Fruit fly (Drosophila melanogaster): ENCODE results near the gene CecB.

DNA sequence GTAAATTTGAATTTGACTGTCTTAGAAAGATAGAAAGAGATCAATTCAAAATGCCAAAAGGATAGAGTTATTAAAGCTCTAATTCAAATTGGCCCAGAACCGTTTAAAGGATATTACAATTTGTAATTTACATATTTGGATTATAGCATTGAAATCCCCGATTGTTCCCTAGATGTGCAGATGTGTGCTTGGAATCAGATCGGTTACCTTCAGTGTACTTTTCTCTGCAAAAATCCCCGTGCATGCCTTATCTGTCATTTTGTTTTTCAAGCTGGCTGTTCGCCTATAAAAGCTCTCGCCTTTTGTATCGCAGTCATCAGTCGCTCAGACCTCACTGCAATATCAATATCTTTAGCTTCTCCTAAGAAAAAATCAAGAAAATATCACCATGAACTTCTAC is 3.0 kb downstream of the CecB start, which contains the start of gene CecA1:
- TF ChIP-seq CG8478 (optimal IDR thresholded peaks at IDR 0.05), result no peak
- TF ChIP-seq CTCF (optimal IDR thresholded peaks at IDR 0.05), result no peak
